Worm (Caenorhabditis elegans) whole organism, midembryonic: ENCODE data around the gene rft-1.

Experiments used
- T22C8.4 ChIP-seq: fragments of 200-800 bp; sonication (Bioruptor generic); IDR thresholded peaks from 2 replicates; pipeline ENCODE4 v1.3.6; 2022; ENCODE audit warnings: missing genetic modification characterization, missing compliant biosample characterization
- cog-1 ChIP-seq: sonication (generic microtip); optimal IDR thresholded peaks from 2 replicates; lab custom pipeline; 2016; ENCODE audit warnings: missing genetic modification characterization, missing compliant biosample characterization
- flt-1 ChIP-seq: fragments of 200-800 bp; sonication (Bioruptor generic); IDR thresholded peaks from 2 replicates; pipeline ENCODE4 v1.3.6; 2022; ENCODE audit warnings: missing genetic modification characterization, missing compliant biosample characterization
- klf-2 ChIP-seq: fragments of 200-800 bp; sonication (Bioruptor generic); conservative IDR thresholded peaks from 2 replicates; pipeline ENCODE4 v1.3.6; 2022; ENCODE audit warnings: missing genetic modification reagents, missing genetic modification characterization, missing compliant biosample characterization
- ref-1 ChIP-seq: fragments of 200-800 bp; sonication (Bioruptor generic); conservative IDR thresholded peaks from 2 replicates; pipeline ENCODE4 v1.3.6; 2022; ENCODE audit warnings: missing genetic modification reagents, missing genetic modification characterization, missing compliant biosample characterization
- tab-1 ChIP-seq: fragments of 200-800 bp; sonication (Bioruptor generic); IDR thresholded peaks from 2 replicates; pipeline ENCODE4 v1.3.6; 2022; ENCODE audit warnings: missing genetic modification characterization, missing compliant biosample characterization
- ztf-23 ChIP-seq: fragments of 200-800 bp; sonication (Bioruptor generic); IDR thresholded peaks from 2 replicates; pipeline ENCODE4 v1.3.6; 2022; ENCODE audit warnings: missing genetic modification reagents, missing genetic modification characterization, missing compliant biosample characterization
- ztf-29 ChIP-seq: fragments of 200-800 bp; sonication (Bioruptor generic); IDR thresholded peaks from 2 replicates; pipeline ENCODE4 v1.3.6; 2022; ENCODE audit warnings: missing genetic modification reagents, missing genetic modification characterization, missing compliant biosample characterization

- TF ChIP-seq tab-1 (GFP tag; lab: Robert Waterston, UW) (no peak), T22C8.4 (GFP tag; lab: Robert Waterston, UW) (no peak), ztf-23 (GFP tag; lab: Robert Waterston, UW) (no peak), ref-1 (GFP tag; lab: Robert Waterston, UW) (no peak), klf-2 (GFP tag; lab: Robert Waterston, UW) (no peak), cog-1 (tag; lab: Kevin White, UChicago) (no peak), flt-1 (GFP tag; lab: Robert Waterston, UW) (no peak), ztf-29 (GFP tag; lab: Robert Waterston, UW) (no peak)
These were observed 26.3 kb downstream of the rft-1 start, which contains the start of gene Y47D7A.18 for ce11 chrV:4416710-4417109.
